Fruit fly (Drosophila melanogaster): Measurements from ENCODE around the gene dsh.

dsh gene

dm6 chrX:11338973-11339867, 16.5 kb upstream of the dsh start (continued):
- no peak for TF ChIP-seq org-1 (GFP tag; optimal IDR thresholded peaks at IDR 0.05)
- peak; percentile 91 for TF ChIP-seq amos (GFP tag; IDR thresholded peaks at IDR 0.05; ENCODE audit: partially characterized antibody)
- TF ChIP-seq caup (GFP tag; optimal IDR thresholded peaks at IDR 0.05; ENCODE audit: severe bottlenecking): peak; percentile 18
- peak; percentile 81 for TF ChIP-seq CG8924 (tag; optimal IDR thresholded peaks at IDR 0.05)
- TF ChIP-seq Hmx (GFP tag; optimal IDR thresholded peaks at IDR 0.05): no peak
- peak; percentile 13 for TF ChIP-seq az2 (GFP tag; optimal IDR thresholded peaks at IDR 0.05)
- peak; percentile 9 for TF ChIP-seq crc (GFP tag; optimal IDR thresholded peaks at IDR 0.05)
- TF ChIP-seq CG10654 (GFP tag; optimal IDR thresholded peaks at IDR 0.05): peak; percentile 42
- TF ChIP-seq CG9215 (GFP tag; IDR thresholded peaks at IDR 0.05): peak; percentile 85
- peak; percentile 14 for TF ChIP-seq Dek (tag; optimal IDR thresholded peaks at IDR 0.05)
- TF ChIP-seq dan (GFP tag; IDR thresholded peaks at IDR 0.05): no peak
- peak; percentile 19 for TF ChIP-seq CG8089 (GFP tag; optimal IDR thresholded peaks at IDR 0.05)
- peak; percentile 65 for TF ChIP-seq CG10543 (GFP tag; optimal IDR thresholded peaks at IDR 0.05)
- peak; percentile 68 for TF ChIP-seq hkb (optimal IDR thresholded peaks at IDR 0.05)
- TF ChIP-seq hkb (GFP tag; IDR thresholded peaks at IDR 0.05): no peak
- TF ChIP-seq p53 (GFP tag; optimal IDR thresholded peaks at IDR 0.05): no peak
- no peak for TF ChIP-seq CG8765 (GFP tag; IDR thresholded peaks at IDR 0.05)
- TF ChIP-seq CG9797 (GFP tag; optimal IDR thresholded peaks at IDR 0.05): peak; percentile 56
- peak; percentile 19 for TF ChIP-seq Lhr (GFP tag; optimal IDR thresholded peaks at IDR 0.05)
- TF ChIP-seq phol (tag; optimal IDR thresholded peaks at IDR 0.05): peak; percentile 66
- TF ChIP-seq sens-2 (GFP tag; IDR thresholded peaks at IDR 0.05): no peak
- TF ChIP-seq Stat92E (GFP tag; optimal IDR thresholded peaks at IDR 0.05): peak in 1 of 3 experiments; percentile 12
- no peak for TF ChIP-seq CG3407 (GFP tag; optimal IDR thresholded peaks at IDR 0.05)
- TF ChIP-seq CG16813 (GFP tag; IDR thresholded peaks at IDR 0.05; ENCODE audit: partially characterized antibody): peak; percentile 91
- no peak for TF ChIP-seq fd64A (GFP tag; optimal IDR thresholded peaks at IDR 0.05)
- TF ChIP-seq CG32767 (GFP tag; IDR thresholded peaks at IDR 0.05): no peak
- peak; percentile 27 for TF ChIP-seq Max (GFP tag; optimal IDR thresholded peaks at IDR 0.05)
- TF ChIP-seq CG4617 (GFP tag; optimal IDR thresholded peaks at IDR 0.05; ENCODE audit: borderline replicate concordance): peak; percentile 44
- no peak for TF ChIP-seq CG11398 (GFP tag; optimal IDR thresholded peaks at IDR 0.05)
- 0 out of 3 replicates have a peak, but pooled peaks have one; percentile 39 for TF ChIP-seq ci (GFP tag; IDR thresholded peaks at IDR 0.05)
- peak; percentile 78 for TF ChIP-seq CG15514 (GFP tag; optimal IDR thresholded peaks at IDR 0.05)
- no peak for TF ChIP-seq ap (GFP tag; IDR thresholded peaks at IDR 0.05)
- peak; percentile 55 for TF ChIP-seq Atf-2 (GFP tag; optimal IDR thresholded peaks at IDR 0.05)
- TF ChIP-seq psq (GFP tag; optimal IDR thresholded peaks at IDR 0.05): no peak
- TF ChIP-seq Rfx (GFP tag; IDR thresholded peaks at IDR 0.05): peak; percentile 68
- no peak for TF ChIP-seq danr (GFP tag; IDR thresholded peaks at IDR 0.05)
- TF ChIP-seq bab2 (GFP tag; optimal IDR thresholded peaks at IDR 0.05): no peak
- TF ChIP-seq twi (tag; optimal IDR thresholded peaks at IDR 0.05): peak; percentile 15
- peak in 1 of 2 experiments; percentile 9 for TF ChIP-seq bsh (GFP tag; optimal IDR thresholded peaks at IDR 0.05)
- TF ChIP-seq ase (GFP tag; IDR thresholded peaks at IDR 0.05): no peak
- TF ChIP-seq maf-S (GFP tag; optimal IDR thresholded peaks at IDR 0.05): peak; percentile 33
- TF ChIP-seq bbx (GFP tag; IDR thresholded peaks at IDR 0.05; ENCODE audit: partially characterized antibody): peak; percentile 87
- TF ChIP-seq CG12942 (GFP tag; optimal IDR thresholded peaks at IDR 0.05): peak; percentile 44
- peak; percentile 91 for TF ChIP-seq vnd (GFP tag; IDR thresholded peaks at IDR 0.05; ENCODE audit: partially characterized antibody)
- TF ChIP-seq Sin3A (optimal IDR thresholded peaks at IDR 0.05): peak; percentile 93
- peak; percentile 82 for TF ChIP-seq hbn (GFP tag; IDR thresholded peaks at IDR 0.05; ENCODE audit: partially characterized antibody)
- peak; percentile 42 for TF ChIP-seq CG3163 (GFP tag; optimal IDR thresholded peaks at IDR 0.05)
- peak; percentile 4 for TF ChIP-seq tio (GFP tag; optimal IDR thresholded peaks at IDR 0.05)
- peak; percentile 47 for TF ChIP-seq Chrac-16 (GFP tag; optimal IDR thresholded peaks at IDR 0.05)

Data from whole organism, embryonic.